Worm (Caenorhabditis elegans) whole organism, midembryonic: ENCODE measurements around the gene gpa-6.

Experiments used
- flt-1 ChIP-seq: fragments of 200-800 bp; sonication (Bioruptor generic); IDR thresholded peaks from 2 replicates; pipeline ENCODE4 v1.3.6; 2022; ENCODE audit warnings: missing genetic modification characterization, missing compliant biosample characterization
- ztf-23 ChIP-seq: fragments of 200-800 bp; sonication (Bioruptor generic); IDR thresholded peaks from 2 replicates; pipeline ENCODE4 v1.3.6; 2022; ENCODE audit warnings: missing genetic modification reagents, missing genetic modification characterization, missing compliant biosample characterization

DNA sequence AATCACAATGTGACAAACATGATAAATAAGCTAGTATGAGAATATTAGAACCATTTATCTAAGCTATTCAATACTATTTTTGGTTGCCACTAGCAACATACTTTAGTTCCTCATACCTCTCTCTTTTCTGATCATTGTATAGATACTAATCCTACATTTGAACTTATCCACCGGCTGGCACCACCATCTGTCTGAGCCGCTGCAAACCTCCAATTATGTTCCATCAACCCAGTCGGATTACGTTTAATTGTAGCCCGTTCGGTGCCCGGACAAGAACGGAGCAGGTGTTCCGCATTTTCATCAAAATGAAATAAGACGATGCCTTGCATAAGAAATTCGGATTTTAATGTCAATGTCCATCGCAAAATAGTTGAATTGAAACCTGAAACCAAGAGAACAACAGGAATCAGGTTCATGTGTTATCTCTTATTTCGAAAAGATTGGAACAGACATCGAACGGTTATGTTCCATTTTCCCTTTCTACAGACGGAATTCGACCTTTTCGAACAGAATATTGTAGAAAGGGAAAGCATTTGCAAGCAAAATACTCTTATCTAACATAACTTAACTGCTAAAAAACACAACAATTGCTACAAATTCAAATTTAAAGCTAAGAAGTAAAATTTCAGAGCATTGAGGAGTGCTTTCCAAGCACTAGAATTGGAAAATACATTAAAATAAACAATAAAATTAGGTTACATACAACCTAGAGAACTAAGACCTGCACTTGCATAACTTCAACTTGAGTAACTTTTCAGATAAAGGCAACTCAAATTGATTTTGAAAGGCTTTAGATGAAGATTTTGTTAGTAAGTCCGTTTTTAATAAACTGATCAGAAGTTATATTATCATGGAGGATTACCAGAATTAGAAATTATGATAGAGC lies 44.8 kb upstream of the gpa-6 start:
- TF ChIP-seq ztf-23 (GFP tag; lab: Robert Waterston, UW), result no peak
- peak; percentile 49; the same call in 1 of the 2 replicates for TF ChIP-seq flt-1
